Worm (Caenorhabditis elegans): ENCODE data around the gene Y102A11A.2.

DNA sequence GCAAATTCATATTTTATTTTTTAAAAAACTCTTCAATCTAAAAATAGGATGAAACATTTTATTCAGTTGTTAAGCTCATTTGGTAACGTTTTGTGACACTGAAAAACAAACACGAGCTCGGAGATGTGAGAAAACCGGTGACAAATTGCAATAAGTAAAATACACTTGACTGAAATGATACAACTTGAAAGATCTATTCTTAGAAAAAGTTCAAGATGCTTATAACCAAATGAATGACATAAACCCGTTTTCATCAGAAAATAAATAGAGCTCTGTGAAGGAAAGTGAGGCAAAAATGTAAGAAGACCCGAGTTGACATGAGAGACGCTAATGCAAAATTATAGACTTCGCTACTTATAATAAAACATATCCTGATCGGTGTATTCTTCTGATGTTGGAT lies 12.9 kb downstream of the Y102A11A.2 start, which contains the start of gene smex-2:
- TF ChIP-seq M03D4.4 (tag; optimal IDR thresholded peaks at IDR 0.05), result no peak
- no peak for TF ChIP-seq ztf-11 (tag; optimal IDR thresholded peaks at IDR 0.05)
- TF ChIP-seq nhr-12 (tag; optimal IDR thresholded peaks at IDR 0.05), result no peak
- no peak for TF ChIP-seq zip-8 (tag; optimal IDR thresholded peaks at IDR 0.05)
- TF ChIP-seq nhr-28 (tag; optimal IDR thresholded peaks at IDR 0.05), result no peak
- no peak for TF ChIP-seq unc-62 (GFP tag; optimal IDR thresholded peaks at IDR 0.05)
- TF ChIP-seq unc-120 (tag; optimal IDR thresholded peaks at IDR 0.05; ENCODE audit: poor library complexity, severe bottlenecking), result no peak
- no peak for TF ChIP-seq nhr-237 (tag; optimal IDR thresholded peaks at IDR 0.05)
- TF ChIP-seq sem-2 (GFP tag; optimal IDR thresholded peaks at IDR 0.05), result no peak
- TF ChIP-seq hlh-1 (tag; optimal IDR thresholded peaks at IDR 0.05), result no peak
- no peak for TF ChIP-seq lsy-2 (tag; optimal IDR thresholded peaks at IDR 0.05)
- no peak for TF ChIP-seq pha-4 (tag; optimal IDR thresholded peaks at IDR 0.05)
